In the genomic region with DNA sequence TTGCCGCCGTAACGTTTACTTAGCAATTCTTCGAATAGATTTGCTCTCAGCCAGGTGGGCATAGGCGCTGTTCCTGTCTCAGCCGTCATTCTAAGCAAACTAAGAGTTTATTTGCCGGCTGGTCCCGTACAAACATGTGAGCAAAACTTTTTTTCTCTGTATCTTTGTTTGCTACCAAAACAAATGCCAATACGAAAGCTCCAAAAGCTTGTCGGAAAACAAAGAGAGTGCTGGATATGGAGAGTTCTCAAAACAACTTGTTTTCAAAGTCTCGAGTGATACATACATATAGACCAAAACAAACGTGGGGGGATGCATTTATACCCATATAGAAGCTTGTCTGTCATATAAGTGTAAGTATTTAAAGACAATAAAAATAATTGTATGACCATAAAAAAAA, we compare ENCODE assay signal across 1 fruit fly cellular context.
A peak's percentile ranks its signal among the peaks of the same experiment; 100 is the strongest.
TF ChIP-seq lines count a peak whose summit lies in the region.

TSS of gene CG10559 (minus strand) at position 101 of the 400 bp plus-strand sequence.

TF ChIP-seq in whole organism, embryonic, 481 proteins besides CTCF, POLR2A, EP300 and RAD21 (continued from another document):
- TF ChIP-seq CG8290 (GFP tag; optimal IDR thresholded peaks at IDR 0.05; lab: Kevin White, UChicago) (no peak), CG8290 (tag; optimal IDR thresholded peaks at IDR 0.05; lab: Kevin White, UChicago) (peak in 1 of 2 experiments; percentile 13), CG6254 (GFP tag; optimal IDR thresholded peaks at IDR 0.05; lab: Kevin White, UChicago) (no peak), H15 (GFP tag; IDR thresholded peaks at IDR 0.05; lab: Robert Waterston, UW) (no peak), Dll (GFP tag; IDR thresholded peaks at IDR 0.05; lab: Robert Waterston, UW; ENCODE audit: partially characterized antibody) (no peak), Trl (optimal IDR thresholded peaks at IDR 0.05; lab: Kevin White, UChicago) (peak in 1 of 2 experiments; percentile 18), Trl (GFP tag; optimal IDR thresholded peaks at IDR 0.05; lab: Kevin White, UChicago) (no peak), PHDP (tag; optimal IDR thresholded peaks at IDR 0.05; lab: Kevin White, UChicago) (peak; percentile 1), Six4 (GFP tag; optimal IDR thresholded peaks at IDR 0.05; lab: Kevin White, UChicago) (no peak), Med (GFP tag; lab: Kevin White, UChicago) (peak; percentile 42), Sry-δ (GFP tag; optimal IDR thresholded peaks at IDR 0.05; lab: Kevin White, UChicago) (no peak), CG5180 (GFP tag; optimal IDR thresholded peaks at IDR 0.05; lab: Kevin White, UChicago) (no peak), CG4424 (GFP tag; optimal IDR thresholded peaks at IDR 0.05; lab: Kevin White, UChicago) (no peak)
